Fruit fly (Drosophila melanogaster): ENCODE measurements around the gene CG34382.

DNA sequence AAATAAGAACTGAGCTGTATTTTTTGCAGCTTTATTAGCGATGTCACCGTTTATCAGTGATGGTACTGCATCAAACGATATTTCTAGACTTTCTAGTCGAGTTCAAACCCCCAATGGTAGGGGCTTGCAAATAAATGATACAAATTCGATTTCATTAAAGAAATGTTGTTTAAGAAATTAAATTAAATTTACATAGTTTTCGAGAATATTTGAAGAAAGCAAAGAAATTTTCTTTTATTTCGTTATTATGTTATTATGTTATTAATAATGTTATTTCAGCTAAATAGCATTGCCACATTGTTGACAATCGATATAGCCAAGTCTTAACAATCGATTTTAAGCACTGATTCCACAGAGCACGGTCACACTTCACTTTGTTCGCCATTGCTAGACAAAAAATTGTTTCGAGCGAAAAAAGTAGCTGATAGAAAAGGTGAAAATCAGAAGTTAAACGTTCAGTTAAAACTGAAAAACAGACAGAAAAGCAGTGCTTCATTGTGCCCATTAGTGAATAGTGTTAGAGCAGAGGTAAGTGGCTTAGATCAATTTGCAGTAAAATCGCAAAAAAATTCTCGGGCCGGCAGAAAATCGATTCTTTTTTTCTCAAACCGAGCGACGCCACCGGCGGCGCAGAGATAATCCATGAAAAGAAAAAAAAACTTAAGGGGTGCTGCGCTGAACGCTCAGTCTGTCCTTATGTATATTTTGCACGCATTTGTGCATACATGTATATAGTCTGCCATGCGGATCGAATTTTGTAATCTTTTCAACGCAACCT lies 14.3 kb upstream of the CG34382 start, which contains the start of the genes iPLA2-VIA and Ciz1:
- no peak for TF ChIP-seq CG8632 (GFP tag; optimal IDR thresholded peaks at IDR 0.05)
- no peak for TF ChIP-seq Sox102F (GFP tag; optimal IDR thresholded peaks at IDR 0.05)
- TF ChIP-seq CG4318 (GFP tag; optimal IDR thresholded peaks at IDR 0.05), result no peak
- TF ChIP-seq dsx (GFP tag; optimal IDR thresholded peaks at IDR 0.05; ENCODE audit: poor library complexity, severe bottlenecking), result peak; percentile 19
- no peak for TF ChIP-seq CG32006 (GFP tag; optimal IDR thresholded peaks at IDR 0.05)
- TF ChIP-seq CG15336 (GFP tag; IDR thresholded peaks at IDR 0.05), result no peak
- TF ChIP-seq spab (GFP tag; optimal IDR thresholded peaks at IDR 0.05), result no peak
- peak in 1 of 2 experiments; percentile 30 for TF ChIP-seq ss (GFP tag; optimal IDR thresholded peaks at IDR 0.05)
- no peak for TF ChIP-seq Ets21C (GFP tag; optimal IDR thresholded peaks at IDR 0.05)
- TF ChIP-seq CG6276 (GFP tag; optimal IDR thresholded peaks at IDR 0.05), result no peak
- peak; percentile 60 for TF ChIP-seq Eip78C (GFP tag)
- TF ChIP-seq fkh (GFP tag; optimal IDR thresholded peaks at IDR 0.05), result no peak
- TF ChIP-seq Sox15 (GFP tag; optimal IDR thresholded peaks at IDR 0.05), result no peak

All from whole organism, prepupa.